Fruit fly (Drosophila melanogaster) whole organism: ENCODE measurements around the gene CG14881.

ENCODE experiments used
- CG8478 ChIP-seq: fragments of >200 bp; optimal IDR thresholded peaks from 2 replicates; lab custom pipeline; 2018; ENCODE audit warnings: inconsistent platforms
- Dll ChIP-seq: fragments of >200 bp; optimal IDR thresholded peaks from 2 replicates; lab custom pipeline; 2017

DNA sequence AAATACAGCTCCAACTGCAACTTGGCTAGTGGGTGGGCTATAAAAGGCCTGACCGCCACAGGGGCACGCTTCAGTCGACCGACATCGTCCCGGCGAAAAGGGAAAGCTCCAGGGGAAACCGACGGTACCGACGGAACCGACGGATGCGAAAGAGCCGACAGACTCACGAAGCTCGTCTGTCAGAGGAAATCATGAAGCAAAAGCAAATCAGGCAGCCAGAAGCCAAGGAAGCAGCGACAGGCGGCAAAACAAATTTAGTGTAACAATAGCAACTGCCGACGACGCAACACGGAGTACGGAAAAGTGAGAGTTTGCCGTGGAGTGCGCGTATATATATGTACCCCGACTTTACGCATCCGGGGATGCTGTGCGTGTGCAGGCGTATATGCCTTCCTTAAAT lies 42.3 kb downstream of the CG14881 start, which contains the start of gene Gyc89Db:
- TF ChIP-seq CG8478 (no peak), Dll (lab: Kevin White, UChicago) (no peak)
